Worm (Caenorhabditis elegans) whole organism, mixed stage, embryonic: ENCODE data around the gene shw-1.

Source experiments
- M03D4.4 ChIP-seq: sonication (generic microtip); optimal IDR thresholded peaks from 2 replicates; lab custom pipeline; 2017; ENCODE audit warnings: mild to moderate bottlenecking, missing genetic modification characterization, missing compliant biosample characterization
- bed-3 ChIP-seq: fragments of 200-800 bp; sonication (Bioruptor generic); optimal IDR thresholded peaks from 3 replicates; lab custom pipeline; 2018; ENCODE audit warnings: mild to moderate bottlenecking, missing genetic modification characterization, moderate library complexity, missing compliant biosample characterization
- blmp-1 ChIP-seq: fragments of 150-350 bp; optimal IDR thresholded peaks from 2 replicates; lab custom pipeline; 2014; ENCODE audit warnings: missing biosample characterization, missing genetic modification characterization
- ceh-43 ChIP-seq: fragments of 200-800 bp; sonication (Bioruptor generic); optimal IDR thresholded peaks from 2 replicates; lab custom pipeline; 2018; ENCODE audit warnings: mild to moderate bottlenecking, missing genetic modification characterization, moderate library complexity, missing compliant biosample characterization
- ces-1 ChIP-seq: fragments of 150-350 bp; optimal IDR thresholded peaks from 2 replicates; lab custom pipeline; 2014; ENCODE audit warnings: missing biosample characterization, missing genetic modification reagents, missing genetic modification characterization
- cnd-1 ChIP-seq: fragments of 200-800 bp; sonication (Bioruptor generic); optimal IDR thresholded peaks from 2 replicates; lab custom pipeline; 2018; ENCODE audit warnings: mild to moderate bottlenecking, missing genetic modification characterization, missing compliant biosample characterization
- drap-1 ChIP-seq: fragments of 200-800 bp; sonication (Bioruptor generic); optimal IDR thresholded peaks from 3 replicates; lab custom pipeline; 2018; ENCODE audit warnings: mild to moderate bottlenecking, missing genetic modification characterization, missing compliant biosample characterization
- elt-1 ChIP-seq: sonication (generic microtip); optimal IDR thresholded peaks from 2 replicates; lab custom pipeline; 2017; ENCODE audit warnings: missing genetic modification characterization, mild to moderate bottlenecking, missing compliant biosample characterization, antibody characterized with exemption, moderate library complexity, borderline replicate concordance; ENCODE audit not compliant: insufficient read depth
- elt-3 ChIP-seq: fragments of 150-350 bp; optimal IDR thresholded peaks from 2 replicates; lab custom pipeline; 2014; ENCODE audit warnings: missing biosample characterization, missing genetic modification characterization
- ham-2 ChIP-seq: fragments of 200-800 bp; sonication (Bioruptor generic); optimal IDR thresholded peaks from 2 replicates; lab custom pipeline; 2018; ENCODE audit warnings: mild to moderate bottlenecking, missing genetic modification characterization, missing compliant biosample characterization
- hlh-1 ChIP-seq: fragments of 150-350 bp; optimal IDR thresholded peaks from 2 replicates; lab custom pipeline; 2014; ENCODE audit warnings: missing biosample characterization, missing genetic modification reagents, missing genetic modification characterization
- lin-13 ChIP-seq: fragments of 150-350 bp; optimal IDR thresholded peaks from 2 replicates; lab custom pipeline; 2014; ENCODE audit warnings: missing biosample characterization, missing genetic modification characterization
- lin-32 ChIP-seq: fragments of 200-800 bp; sonication (Bioruptor generic); optimal IDR thresholded peaks from 2 replicates; lab custom pipeline; 2018; ENCODE audit warnings: mild to moderate bottlenecking, missing genetic modification characterization, missing compliant biosample characterization
- lsy-2 ChIP-seq: fragments of 150-350 bp; optimal IDR thresholded peaks from 2 replicates; lab custom pipeline; 2014; ENCODE audit warnings: missing biosample characterization, missing genetic modification characterization
- mab-5 ChIP-seq: fragments of 150-350 bp; optimal IDR thresholded peaks from 2 replicates; lab custom pipeline; 2014; ENCODE audit warnings: missing biosample characterization, missing genetic modification characterization
- mep-1 ChIP-seq: fragments of 150-350 bp; optimal IDR thresholded peaks from 2 replicates; lab custom pipeline; 2017; ENCODE audit warnings: missing biosample characterization, missing genetic modification reagents, missing genetic modification characterization, inconsistent platforms
- mls-2 ChIP-seq: sonication (generic microtip); optimal IDR thresholded peaks from 2 replicates; lab custom pipeline; 2016; ENCODE audit warnings: mild to moderate bottlenecking, missing genetic modification characterization, moderate library complexity, missing compliant biosample characterization
- nhr-12 ChIP-seq: fragments of 150-350 bp; optimal IDR thresholded peaks from 2 replicates; lab custom pipeline; 2014; ENCODE audit warnings: missing biosample characterization, missing genetic modification characterization
- nhr-2 ChIP-seq: fragments of 150-350 bp; optimal IDR thresholded peaks from 2 replicates; lab custom pipeline; 2014; ENCODE audit warnings: missing biosample characterization, missing genetic modification characterization
- nhr-237 ChIP-seq: fragments of 150-350 bp; optimal IDR thresholded peaks from 2 replicates; lab custom pipeline; 2014; ENCODE audit warnings: missing biosample characterization, missing genetic modification characterization
- nhr-28 ChIP-seq: fragments of 150-350 bp; optimal IDR thresholded peaks from 2 replicates; lab custom pipeline; 2014; ENCODE audit warnings: missing biosample characterization, missing genetic modification characterization
- nhr-76 ChIP-seq: sonication (generic microtip); optimal IDR thresholded peaks from 2 replicates; lab custom pipeline; 2017; ENCODE audit warnings: missing biosample characterization, missing genetic modification characterization
- pha-4 ChIP-seq: fragments of 150-350 bp; optimal IDR thresholded peaks from 2 replicates; lab custom pipeline; 2018; ENCODE audit warnings: missing biosample characterization, missing genetic modification reagents, missing genetic modification characterization
- sem-2 ChIP-seq: fragments of 200-800 bp; sonication (Bioruptor generic); optimal IDR thresholded peaks from 2 replicates; lab custom pipeline; 2018; ENCODE audit warnings: mild to moderate bottlenecking, missing genetic modification characterization, missing compliant biosample characterization
- snpc-4 ChIP-seq: fragments of 150-350 bp; optimal IDR thresholded peaks from 2 replicates; lab custom pipeline; 2014; ENCODE audit warnings: missing biosample characterization, missing genetic modification characterization
- tbx-8 ChIP-seq: fragments of 200-800 bp; sonication (Bioruptor generic); optimal IDR thresholded peaks from 2 replicates; lab custom pipeline; 2018; ENCODE audit warnings: mild to moderate bottlenecking, missing genetic modification characterization, moderate library complexity, missing compliant biosample characterization
- unc-120 ChIP-seq: sonication (generic microtip); optimal IDR thresholded peaks from 2 replicates; lab custom pipeline; 2017; ENCODE audit warnings: missing genetic modification characterization, missing compliant biosample characterization; ENCODE audit not compliant: poor library complexity, severe bottlenecking
- unc-39 ChIP-seq: fragments of 150-350 bp; optimal IDR thresholded peaks from 2 replicates; lab custom pipeline; 2014; ENCODE audit warnings: missing biosample characterization, missing genetic modification characterization
- unc-62 ChIP-seq: fragments of 150-350 bp; optimal IDR thresholded peaks from 2 replicates; lab custom pipeline; 2014; ENCODE audit warnings: missing biosample characterization, missing genetic modification reagents, missing genetic modification characterization
- zip-8 ChIP-seq: fragments of 150-350 bp; optimal IDR thresholded peaks from 2 replicates; lab custom pipeline; 2014; ENCODE audit warnings: missing biosample characterization, missing genetic modification characterization
- ztf-11 ChIP-seq: fragments of 150-350 bp; optimal IDR thresholded peaks from 2 replicates; lab custom pipeline; 2014; ENCODE audit warnings: missing biosample characterization, missing genetic modification characterization

The shw-1 gene

ce11 chrII:8312012-8312411 lies 9.3 kb downstream of the shw-1 start:
- TF ChIP-seq drap-1 (GFP tag; lab: Kevin White, UChicago) (no peak), nhr-28 (tag; lab: Kevin White, UChicago) (no peak), ces-1 (GFP tag; lab: Kevin White, UChicago) (peak; percentile 64), lin-13 (tag; lab: Kevin White, UChicago) (no peak), ham-2 (no peak), mls-2 (tag; lab: Kevin White, UChicago) (no peak), unc-120 (no peak), mab-5 (tag; lab: Kevin White, UChicago) (no peak)

ce11 chrII:8311484-8311883 lies 9.8 kb downstream of the shw-1 start:
- TF ChIP-seq bed-3 (GFP tag; lab: Kevin White, UChicago) (no peak), sem-2 (GFP tag; lab: Kevin White, UChicago) (no peak), elt-3 (tag; lab: Kevin White, UChicago) (no peak)

- TF ChIP-seq ham-2 (no peak), elt-3 (tag; lab: Kevin White, UChicago) (no peak), nhr-12 (tag; lab: Kevin White, UChicago) (no peak), nhr-2 (tag; lab: Kevin White, UChicago) (no peak), unc-120 (no peak), mab-5 (tag; lab: Kevin White, UChicago) (no peak), unc-39 (no peak), mep-1 (no peak), hlh-1 (tag; lab: Kevin White, UChicago) (no peak), ceh-43 (GFP tag; lab: Kevin White, UChicago) (no peak), tbx-8 (GFP tag; lab: Kevin White, UChicago) (no peak)
Observed at ce11 chrII:8308314-8308713, 13.0 kb downstream of the shw-1 start.

- no peak for TF ChIP-seq ztf-11 (tag; lab: Kevin White, UChicago)
- no peak for TF ChIP-seq ces-1 (GFP tag; lab: Kevin White, UChicago)
- no peak for TF ChIP-seq bed-3 (GFP tag; lab: Kevin White, UChicago)
- TF ChIP-seq zip-8 (tag; lab: Kevin White, UChicago), result no peak
- no peak for TF ChIP-seq cnd-1
- TF ChIP-seq, all 35 proteins: peak for 0
Observed at ce11 chrII:8295296-8295695, 26.0 kb downstream of the shw-1 start, which contains the start of gene nlp-55. nlp-55 (minus strand) TSS chrII:8295396.

- TF ChIP-seq nhr-237 (tag; lab: Kevin White, UChicago) (peak; percentile 22), ham-2 (no peak), unc-62 (GFP tag; lab: Kevin White, UChicago) (no peak), elt-1 (tag; lab: Kevin White, UChicago) (no peak), lin-13 (tag; lab: Kevin White, UChicago) (no peak), snpc-4 (tag; lab: Kevin White, UChicago) (no peak), unc-120 (no peak), lsy-2 (tag; lab: Kevin White, UChicago) (peak; percentile 32), ces-1 (GFP tag; lab: Kevin White, UChicago) (peak; percentile 39), M03D4.4 (tag; lab: Kevin White, UChicago) (no peak), nhr-12 (tag; lab: Kevin White, UChicago) (no peak), nhr-76 (tag; lab: Kevin White, UChicago) (no peak), mab-5 (tag; lab: Kevin White, UChicago) (no peak), tbx-8 (GFP tag; lab: Kevin White, UChicago) (no peak), mep-1 (peak; percentile 28)
Observed at ce11 chrII:8283158-8283717, 38.0 kb downstream of the shw-1 start, which contains the start of the genes nst-1 and cct-4. nst-1 (minus strand) TSS chrII:8283208. cct-4 (plus strand) TSS chrII:8283667.

ce11 chrII:8278415-8278814 lies 42.9 kb downstream of the shw-1 start, which contains the start of the genes mrpl-10 and clec-142:
mrpl-10 (minus strand) TSS chrII:8278515.
clec-142 (plus strand) TSS chrII:8278678.
- no peak for TF ChIP-seq bed-3 (GFP tag; lab: Kevin White, UChicago)
- no peak for TF ChIP-seq unc-120
- no peak for TF ChIP-seq mls-2 (tag; lab: Kevin White, UChicago)
- TF ChIP-seq blmp-1 (tag; lab: Kevin White, UChicago), result no peak
- no peak for TF ChIP-seq drap-1 (GFP tag; lab: Kevin White, UChicago)
- TF ChIP-seq tbx-8 (GFP tag; lab: Kevin White, UChicago), result no peak
- TF ChIP-seq pha-4 (tag; lab: Kevin White, UChicago), result no peak
- no peak for TF ChIP-seq lin-32 (GFP tag; lab: Kevin White, UChicago)
- TF ChIP-seq ztf-11 (tag; lab: Kevin White, UChicago), result no peak
- TF ChIP-seq ces-1 (GFP tag; lab: Kevin White, UChicago), result no peak
- TF ChIP-seq elt-3 (tag; lab: Kevin White, UChicago), result no peak
- TF ChIP-seq sem-2 (GFP tag; lab: Kevin White, UChicago), result no peak
- TF ChIP-seq mep-1, result no peak
- no peak for TF ChIP-seq cnd-1
- TF ChIP-seq lin-13 (tag; lab: Kevin White, UChicago), result no peak
